Fruit fly (Drosophila melanogaster) whole organism, embryonic: ENCODE results near the gene CG12516.

Experiments
- Atf-2 ChIP-seq: fragments of 200-800 bp; sonication (Bioruptor generic); optimal IDR thresholded peaks from 2 replicates; lab custom pipeline; 2016; ENCODE audit warnings: missing biosample characterization, missing genetic modification characterization
- CG10654 ChIP-seq: fragments of 200-800 bp; sonication (Bioruptor generic); optimal IDR thresholded peaks from 2 replicates; lab custom pipeline; 2016; ENCODE audit warnings: missing biosample characterization, missing genetic modification characterization
- CG11398 ChIP-seq: fragments of 200-800 bp; sonication (Bioruptor generic); optimal IDR thresholded peaks from 2 replicates; lab custom pipeline; 2016; ENCODE audit warnings: missing biosample characterization, missing genetic modification characterization
- CG12299 ChIP-seq: fragments of 200-800 bp; sonication (Bioruptor generic); optimal IDR thresholded peaks from 2 replicates; lab custom pipeline; 2018; ENCODE audit warnings: missing biosample characterization, mild to moderate bottlenecking, missing genetic modification characterization
- CG12942 ChIP-seq: fragments of 200-800 bp; sonication (Bioruptor generic); optimal IDR thresholded peaks from 3 replicates; lab custom pipeline; 2016; ENCODE audit warnings: missing biosample characterization, missing genetic modification characterization
- CG16815 ChIP-seq: fragments of 200-800 bp; sonication (Bioruptor generic); optimal IDR thresholded peaks from 3 replicates; lab custom pipeline; 2017; ENCODE audit warnings: missing biosample characterization, mild to moderate bottlenecking, missing genetic modification characterization
- CG17328 ChIP-seq: fragments of 200-800 bp; sonication (Bioruptor generic); IDR thresholded peaks from 2 replicates; pipeline ENCODE4 v1.3.6; 2022; ENCODE audit warnings: missing biosample characterization, missing genetic modification characterization
- CG17359 ChIP-seq: fragments of 200-800 bp; sonication (Bioruptor generic); optimal IDR thresholded peaks from 3 replicates; lab custom pipeline; 2018; ENCODE audit warnings: missing biosample characterization, mild to moderate bottlenecking, missing genetic modification characterization, moderate library complexity
- CG18599 ChIP-seq: fragments of 200-800 bp; sonication (Bioruptor generic); optimal IDR thresholded peaks from 3 replicates; lab custom pipeline; 2017; ENCODE audit warnings: missing biosample characterization, missing genetic modification characterization, mild to moderate bottlenecking, moderate library complexity, missing genetic modification reagents
- CG2120 ChIP-seq: fragments of 200-800 bp; sonication (Bioruptor generic); optimal IDR thresholded peaks from 3 replicates; lab custom pipeline; 2016; ENCODE audit warnings: missing biosample characterization, missing genetic modification characterization
- CG2875 ChIP-seq: fragments of 200-800 bp; sonication (Bioruptor generic); optimal IDR thresholded peaks from 2 replicates; lab custom pipeline; 2017; ENCODE audit warnings: missing biosample characterization, mild to moderate bottlenecking, missing genetic modification characterization, missing genetic modification reagents
- CG2889 ChIP-seq: fragments of 200-800 bp; sonication (Bioruptor generic); IDR thresholded peaks from 3 replicates; pipeline ENCODE4 v1.3.6; 2022; ENCODE audit warnings: missing biosample characterization, missing genetic modification characterization
- CG32767 ChIP-seq: fragments of 200-800 bp; sonication (Bioruptor generic); IDR thresholded peaks from 2 replicates; pipeline ENCODE4 v1.3.6; 2022; ENCODE audit warnings: missing biosample characterization, missing genetic modification characterization
- CG3407 ChIP-seq: fragments of 200-800 bp; sonication (Bioruptor generic); optimal IDR thresholded peaks from 2 replicates; lab custom pipeline; 2018; ENCODE audit warnings: missing biosample characterization, mild to moderate bottlenecking, missing genetic modification characterization
- CG34376 ChIP-seq: fragments of 200-800 bp; sonication (Bioruptor generic); optimal IDR thresholded peaks from 2 replicates; lab custom pipeline; 2018; ENCODE audit warnings: missing biosample characterization, mild to moderate bottlenecking, missing genetic modification characterization
- CG4360 ChIP-seq: fragments of 200-800 bp; sonication (Bioruptor generic); IDR thresholded peaks from 2 replicates; pipeline ENCODE4 v1.3.6; 2022; ENCODE audit warnings: missing biosample characterization, missing genetic modification characterization
- CG43689 ChIP-seq: fragments of 200-800 bp; sonication (Bioruptor generic); IDR thresholded peaks from 2 replicates; pipeline ENCODE4 v1.3.6; 2022; ENCODE audit warnings: missing biosample characterization, missing genetic modification characterization
- CG4730 ChIP-seq: fragments of 200-800 bp; sonication (Bioruptor generic); IDR thresholded peaks from 2 replicates; pipeline ENCODE4 v1.3.6; 2022; ENCODE audit warnings: missing biosample characterization, missing genetic modification characterization
- CG7271 ChIP-seq: fragments of 200-800 bp; sonication (Bioruptor generic); optimal IDR thresholded peaks from 2 replicates; lab custom pipeline; 2018; ENCODE audit warnings: missing biosample characterization, mild to moderate bottlenecking, missing genetic modification characterization, moderate library complexity
- CG7357 ChIP-seq: fragments of 200-800 bp; sonication (Bioruptor generic); IDR thresholded peaks from 3 replicates; pipeline ENCODE4 v1.3.6; 2022; ENCODE audit warnings: missing biosample characterization, missing genetic modification characterization
- CG7928 ChIP-seq: fragments of 200-800 bp; sonication (Bioruptor generic); optimal IDR thresholded peaks from 2 replicates; lab custom pipeline; 2017; ENCODE audit warnings: missing biosample characterization, mild to moderate bottlenecking, missing genetic modification characterization
- CG8388 ChIP-seq: fragments of 200-800 bp; sonication (Bioruptor generic); optimal IDR thresholded peaks from 2 replicates; lab custom pipeline; 2019; ENCODE audit warnings: missing biosample characterization, mild to moderate bottlenecking, missing genetic modification characterization, moderate library complexity
- CG9727 ChIP-seq: fragments of 200-800 bp; sonication (Bioruptor generic); optimal IDR thresholded peaks from 3 replicates; lab custom pipeline; 2017; ENCODE audit warnings: missing biosample characterization, mild to moderate bottlenecking, missing genetic modification characterization
- CG9817 ChIP-seq: fragments of 200-800 bp; sonication (Bioruptor generic); optimal IDR thresholded peaks from 2 replicates; lab custom pipeline; 2018; ENCODE audit warnings: missing biosample characterization, mild to moderate bottlenecking, missing genetic modification characterization, moderate library complexity
- Ets65A ChIP-seq: fragments of 200-800 bp; sonication (Bioruptor generic); peaks from one replicate; lab custom pipeline; 2016; ENCODE audit warnings: missing biosample characterization, missing genetic modification characterization
- Hey ChIP-seq: fragments of 200-800 bp; sonication (Bioruptor generic); optimal IDR thresholded peaks from 3 replicates; lab custom pipeline; 2018; ENCODE audit warnings: missing biosample characterization, mild to moderate bottlenecking, missing genetic modification characterization
- Hr51 ChIP-seq, 2 experiments: fragments of 200-800 bp; sonication (Bioruptor generic); optimal IDR thresholded peaks; 2 replicates in 1 of 2; 3 replicates in 1 of 2; lab custom pipeline; 2016 to 2018; ENCODE audit warnings: missing biosample characterization in 2 of 2, missing genetic modification characterization in 2 of 2, mild to moderate bottlenecking in 1 of 2, moderate library complexity in 1 of 2
- Mrtf ChIP-seq: fragments of 200-800 bp; sonication (Bioruptor generic); IDR thresholded peaks from 3 replicates; pipeline ENCODE4 v1.3.6; 2022; ENCODE audit warnings: missing biosample characterization, missing genetic modification characterization
- Myb ChIP-seq: fragments of 200-800 bp; sonication (Bioruptor generic); optimal IDR thresholded peaks from 2 replicates; lab custom pipeline; 2016; ENCODE audit warnings: missing biosample characterization, missing genetic modification characterization
- NFAT ChIP-seq: fragments of 200-800 bp; sonication (Bioruptor generic); IDR thresholded peaks from 2 replicates; pipeline ENCODE4 v1.3.6; 2022; ENCODE audit warnings: missing biosample characterization, missing genetic modification characterization
- Rfx ChIP-seq: fragments of 200-800 bp; sonication (Bioruptor generic); IDR thresholded peaks from 2 replicates; pipeline ENCODE4 v1.3.6; 2022; ENCODE audit warnings: missing biosample characterization, missing genetic modification characterization
- Rx ChIP-seq: fragments of 200-800 bp; sonication (Bioruptor generic); IDR thresholded peaks from 2 replicates; pipeline ENCODE4 v1.3.6; 2022; ENCODE audit warnings: missing biosample characterization, missing genetic modification characterization
- TFAM ChIP-seq: fragments of 200-800 bp; sonication (Bioruptor generic); optimal IDR thresholded peaks from 2 replicates; lab custom pipeline; 2017; ENCODE audit warnings: missing biosample characterization, missing genetic modification characterization, inconsistent platforms
- crc ChIP-seq: fragments of 200-800 bp; sonication (Bioruptor generic); optimal IDR thresholded peaks from 2 replicates; lab custom pipeline; 2016; ENCODE audit warnings: missing biosample characterization, missing genetic modification characterization
- cwo ChIP-seq: fragments of 200-800 bp; sonication (Bioruptor generic); optimal IDR thresholded peaks from 3 replicates; lab custom pipeline; 2017; ENCODE audit warnings: missing biosample characterization, missing genetic modification characterization, mild to moderate bottlenecking, moderate library complexity, missing genetic modification reagents
- danr ChIP-seq: fragments of 200-800 bp; sonication (Bioruptor generic); IDR thresholded peaks from 2 replicates; pipeline ENCODE4 v1.3.6; 2022; ENCODE audit warnings: missing biosample characterization, missing genetic modification characterization
- dati ChIP-seq: fragments of 200-800 bp; sonication (Bioruptor generic); IDR thresholded peaks from 2 replicates; pipeline ENCODE4 v1.3.6; 2022; ENCODE audit warnings: missing biosample characterization, missing genetic modification characterization
- dmrt99B ChIP-seq: fragments of 200-800 bp; sonication (Bioruptor generic); optimal IDR thresholded peaks from 2 replicates; lab custom pipeline; 2018; ENCODE audit warnings: missing biosample characterization, mild to moderate bottlenecking, missing genetic modification characterization, moderate library complexity
- ems ChIP-seq: fragments of 200-800 bp; sonication (Bioruptor generic); optimal IDR thresholded peaks from 3 replicates; lab custom pipeline; 2016; ENCODE audit warnings: missing biosample characterization, missing genetic modification characterization
- fd64A ChIP-seq: fragments of 200-800 bp; sonication (Bioruptor generic); optimal IDR thresholded peaks from 3 replicates; lab custom pipeline; 2018; ENCODE audit warnings: missing biosample characterization, mild to moderate bottlenecking, missing genetic modification characterization
- ftz-f1 ChIP-seq: fragments of 200-800 bp; sonication (Bioruptor generic); optimal IDR thresholded peaks from 2 replicates; lab custom pipeline; 2016; ENCODE audit warnings: missing biosample characterization, missing genetic modification characterization
- gcm ChIP-seq: fragments of 200-800 bp; sonication (Bioruptor generic); optimal IDR thresholded peaks from 2 replicates; lab custom pipeline; 2019; ENCODE audit warnings: missing biosample characterization, mild to moderate bottlenecking, missing genetic modification characterization, moderate library complexity
- grn ChIP-seq: fragments of 200-800 bp; sonication (Bioruptor generic); optimal IDR thresholded peaks from 3 replicates; lab custom pipeline; 2017; ENCODE audit warnings: missing biosample characterization, missing genetic modification characterization
- gro ChIP-seq: fragments of 200-800 bp; sonication (Bioruptor generic); optimal IDR thresholded peaks from 2 replicates; lab custom pipeline; 2016; ENCODE audit warnings: missing biosample characterization, missing genetic modification characterization
- gsb ChIP-seq: fragments of 200-800 bp; sonication (Bioruptor generic); IDR thresholded peaks from 2 replicates; pipeline ENCODE4 v1.3.6; 2022; ENCODE audit warnings: missing biosample characterization, missing genetic modification characterization
- inv ChIP-seq: fragments of 200-800 bp; sonication (Bioruptor generic); IDR thresholded peaks from 2 replicates; pipeline ENCODE4 v1.3.6; 2022; ENCODE audit warnings: missing biosample characterization, missing genetic modification characterization; ENCODE audit not compliant: partially characterized antibody
- kah ChIP-seq: fragments of 200-800 bp; sonication (Bioruptor generic); optimal IDR thresholded peaks from 2 replicates; lab custom pipeline; 2018; ENCODE audit warnings: missing biosample characterization, mild to moderate bottlenecking, missing genetic modification characterization
- kay ChIP-seq: fragments of 200-800 bp; sonication (Bioruptor generic); optimal IDR thresholded peaks from 2 replicates; lab custom pipeline; 2016; ENCODE audit warnings: missing biosample characterization, missing genetic modification characterization
- knrl ChIP-seq: fragments of 200-800 bp; sonication (Bioruptor generic); IDR thresholded peaks from 3 replicates; pipeline ENCODE4 v1.3.6; 2022; ENCODE audit warnings: missing biosample characterization, missing genetic modification characterization; ENCODE audit not compliant: partially characterized antibody
- lola ChIP-seq, 3 experiments: fragments of >200 bp in 2 of 3; fragments of 200-800 bp in 1 of 3; sonication (Bioruptor generic) in 1 of 3; optimal IDR thresholded peaks; 2 replicates each; lab custom pipeline; 2017 to 2019; ENCODE audit warnings: missing biosample characterization in 3 of 3, missing genetic modification characterization in 3 of 3, mild to moderate bottlenecking in 1 of 3, moderate library complexity in 1 of 3
- maf-S ChIP-seq: fragments of 200-800 bp; sonication (Bioruptor generic); optimal IDR thresholded peaks from 2 replicates; lab custom pipeline; 2016; ENCODE audit warnings: missing biosample characterization, missing genetic modification characterization
- sqz ChIP-seq: fragments of 200-800 bp; sonication (Bioruptor generic); optimal IDR thresholded peaks from 3 replicates; lab custom pipeline; 2018; ENCODE audit warnings: missing biosample characterization, mild to moderate bottlenecking, missing genetic modification characterization

Gene CG12516

DNA sequence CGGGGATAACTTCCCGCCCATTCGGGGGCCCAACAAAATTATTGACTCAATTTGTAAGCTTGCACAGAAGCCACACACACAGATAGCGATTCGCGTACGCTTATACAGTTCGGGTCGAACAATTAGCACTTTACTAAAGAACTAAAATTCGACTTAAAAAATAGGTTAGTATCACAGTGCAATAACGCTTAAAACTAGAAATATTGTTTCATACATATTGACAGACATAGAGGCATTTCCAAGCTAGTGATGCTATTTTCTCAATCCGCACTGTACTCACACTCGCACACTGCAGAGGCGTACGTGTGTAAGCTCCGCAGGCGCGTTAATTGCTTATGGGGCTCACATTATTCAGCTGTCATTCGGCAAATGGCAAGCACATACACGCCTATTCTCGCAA, 6.9 kb downstream of the CG12516 start (continued):
- TF ChIP-seq Hey (tag; lab: Kevin White, UChicago) (no peak), CG4730 (GFP tag; lab: Robert Waterston, UW) (no peak), CG4360 (no peak), CG16815 (no peak), dati (GFP tag; lab: Robert Waterston, UW) (no peak), crc (no peak), maf-S (GFP tag; lab: Kevin White, UChicago) (no peak), CG9727 (peak; percentile 8), CG3407 (GFP tag; lab: Kevin White, UChicago) (no peak), Rfx (GFP tag; lab: Robert Waterston, UW) (peak; percentile 49), CG2875 (GFP tag; lab: Kevin White, UChicago) (no peak), cwo (peak; percentile 44), grn (GFP tag; lab: Kevin White, UChicago) (no peak), CG11398 (GFP tag; lab: Kevin White, UChicago) (no peak), Mrtf (GFP tag; lab: Robert Waterston, UW) (0 out of 3 replicates have a peak, but pooled peaks have one; percentile 40), CG8388 (GFP tag; lab: Kevin White, UChicago) (no peak), CG18599 (GFP tag; lab: Kevin White, UChicago) (peak; percentile 74), inv (GFP tag; lab: Robert Waterston, UW) (no peak), CG12942 (GFP tag; lab: Kevin White, UChicago) (no peak), ems (GFP tag; lab: Kevin White, UChicago) (no peak), CG34376 (GFP tag; lab: Kevin White, UChicago) (no peak), CG10654 (GFP tag; lab: Kevin White, UChicago) (no peak), fd64A (GFP tag; lab: Kevin White, UChicago) (no peak), Rx (GFP tag; lab: Robert Waterston, UW) (no peak), Atf-2 (GFP tag; lab: Kevin White, UChicago) (no peak), ftz-f1 (no peak), CG2120 (GFP tag; lab: Kevin White, UChicago) (peak; percentile 45), TFAM (no peak), CG9817 (tag; lab: Kevin White, UChicago) (peak; percentile 17), CG7928 (no peak), kay (GFP tag; lab: Kevin White, UChicago) (no peak), CG2889 (no peak), gro (GFP tag; lab: Kevin White, UChicago) (no peak), dmrt99B (tag; lab: Kevin White, UChicago) (peak; percentile 39), CG17359 (tag; lab: Kevin White, UChicago) (no peak), danr (GFP tag; lab: Robert Waterston, UW) (no peak), CG12299 (tag; lab: Kevin White, UChicago) (no peak), CG32767 (GFP tag; lab: Robert Waterston, UW) (no peak), CG7271 (no peak), CG43689 (GFP tag; lab: Robert Waterston, UW) (no peak), Hr51 (GFP tag; optimal IDR thresholded peaks at IDR 0.05; lab: Kevin White, UChicago) (peak in 1 of 2 experiments; percentile 37), sqz (GFP tag; lab: Kevin White, UChicago) (no peak), lola (GFP tag; optimal IDR thresholded peaks at IDR 0.05; lab: Kevin White, UChicago) (no peak), kah (no peak), CG7357 (GFP tag; lab: Robert Waterston, UW) (no peak), knrl (GFP tag; lab: Robert Waterston, UW) (no peak), NFAT (GFP tag; lab: Robert Waterston, UW) (no peak), gcm (GFP tag; lab: Kevin White, UChicago) (no peak), CG17328 (peak; percentile 11; the same call in 1 of the 2 replicates), Myb (GFP tag; lab: Kevin White, UChicago) (no peak), Ets65A (GFP tag; lab: Kevin White, UChicago) (peak; percentile 77), gsb (GFP tag; lab: Robert Waterston, UW) (no peak)
